Worm (Caenorhabditis elegans): ENCODE data around the gene T14G8.3.
A peak's percentile ranks its signal among the peaks of the same experiment; 100 is the strongest.

T14G8.3 gene

ce11 chrX:12912435-12912834 lies 51.4 kb downstream of the T14G8.3 start:
- no peak for TF ChIP-seq ztf-26 (tag; optimal IDR thresholded peaks at IDR 0.05)
- TF ChIP-seq egl-18 (GFP tag; IDR thresholded peaks at IDR 0.05) = 0 out of 2 replicates have a peak, but pooled peaks have one; percentile 23

- TF ChIP-seq chd-7 (tag; optimal IDR thresholded peaks at IDR 0.05) (peak; percentile 37), ceh-58 (GFP tag; IDR thresholded peaks at IDR 0.05) (no peak), zfh-2 (GFP tag; conservative IDR thresholded peaks at IDR 0.05) (0 out of 2 replicates have a peak, but pooled peaks have one; percentile 43)
Measured at ce11 chrX:12913398-12914071, 52.5 kb downstream of the T14G8.3 start.

ce11 chrX:12914209-12914608 lies 53.2 kb downstream of the T14G8.3 start:
- TF ChIP-seq die-1 (tag; optimal IDR thresholded peaks at IDR 0.05) (no peak), cebp-1 (GFP tag; IDR thresholded peaks at IDR 0.05) (no peak), cebp-1 (tag; optimal IDR thresholded peaks at IDR 0.05) (peak; percentile 12)

ce11 chrX:12915058-12915457 lies 54.0 kb downstream of the T14G8.3 start:
- TF ChIP-seq lag-1 (GFP tag; IDR thresholded peaks at IDR 0.05) (no peak), zim-3 (tag; optimal IDR thresholded peaks at IDR 0.05) (no peak), lsy-27 (tag; optimal IDR thresholded peaks at IDR 0.05; ENCODE audit: borderline replicate concordance, insufficient read depth) (no peak), F23B12.7 (tag; optimal IDR thresholded peaks at IDR 0.05; ENCODE audit: insufficient read depth) (no peak), ama-1 (optimal IDR thresholded peaks at IDR 0.05) (peak; percentile 16), ama-1 (GFP tag; optimal IDR thresholded peaks at IDR 0.05) (no peak), B0336.3 (GFP tag; IDR thresholded peaks at IDR 0.05) (no peak), Y79H2A.3 (GFP tag; conservative IDR thresholded peaks at IDR 0.05) (no peak)

ce11 chrX:12915693-12916092 lies 54.7 kb downstream of the T14G8.3 start:
- TF ChIP-seq lsy-27 (tag; optimal IDR thresholded peaks at IDR 0.05; ENCODE audit: borderline replicate concordance, insufficient read depth) (no peak), mcd-1 (GFP tag; IDR thresholded peaks at IDR 0.05) (no peak), attf-6 (GFP tag; IDR thresholded peaks at IDR 0.05) (no peak), tbx-9 (tag; optimal IDR thresholded peaks at IDR 0.05; ENCODE audit: borderline replicate concordance) (no peak), rcor-1 (GFP tag; IDR thresholded peaks at IDR 0.05) (no peak), hlh-26 (GFP tag; conservative IDR thresholded peaks at IDR 0.05) (no peak), pbrm-1 (GFP tag; IDR thresholded peaks at IDR 0.05) (no peak), zfh-2 (GFP tag; conservative IDR thresholded peaks at IDR 0.05) (no peak), C17E4.6 (GFP tag; IDR thresholded peaks at IDR 0.05) (no peak), repo-1 (tag; optimal IDR thresholded peaks at IDR 0.05) (no peak), F10E7.11 (tag; optimal IDR thresholded peaks at IDR 0.05) (no peak), aptf-2 (GFP tag; conservative IDR thresholded peaks at IDR 0.05) (no peak), B0261.1 (tag; optimal IDR thresholded peaks at IDR 0.05) (no peak), nhr-179 (tag; optimal IDR thresholded peaks at IDR 0.05) (no peak), tlf-1 (GFP tag; optimal IDR thresholded peaks at IDR 0.05) (no peak), bed-2 (GFP tag; IDR thresholded peaks at IDR 0.05) (no peak), lin-26 (GFP tag; IDR thresholded peaks at IDR 0.05) (no peak), nhr-120 (GFP tag; IDR thresholded peaks at IDR 0.05) (no peak), snpc-3.4 (tag; optimal IDR thresholded peaks at IDR 0.05) (no peak)
